Worm (Caenorhabditis elegans) whole organism, mixed stage, embryonic: ENCODE data around the gene Y105C5A.508.
A peak's percentile ranks its signal among the peaks of the same experiment; 100 is the strongest.
"Not testable (repeated sequence)": the region's sequence is repeated elsewhere in the genome, so short reads cannot be mapped to it uniquely, and the experiment has no call there.

Experiments used
- M03D4.4 ChIP-seq: sonication (generic microtip); optimal IDR thresholded peaks from 2 replicates; lab custom pipeline; 2017; ENCODE audit warnings: mild to moderate bottlenecking, missing genetic modification characterization, missing compliant biosample characterization
- blmp-1 ChIP-seq: fragments of 150-350 bp; optimal IDR thresholded peaks from 2 replicates; lab custom pipeline; 2014; ENCODE audit warnings: missing biosample characterization, missing genetic modification characterization
- ceh-39 ChIP-seq: fragments of 150-350 bp; optimal IDR thresholded peaks from 2 replicates; lab custom pipeline; 2014; ENCODE audit warnings: missing biosample characterization, missing genetic modification characterization
- ceh-43 ChIP-seq: fragments of 200-800 bp; sonication (Bioruptor generic); optimal IDR thresholded peaks from 2 replicates; lab custom pipeline; 2018; ENCODE audit warnings: mild to moderate bottlenecking, missing genetic modification characterization, moderate library complexity, missing compliant biosample characterization
- ceh-83 ChIP-seq: fragments of 200-800 bp; sonication (Bioruptor generic); optimal IDR thresholded peaks from 2 replicates; lab custom pipeline; 2018; ENCODE audit warnings: mild to moderate bottlenecking, missing genetic modification characterization, missing compliant biosample characterization
- ces-1 ChIP-seq: fragments of 150-350 bp; optimal IDR thresholded peaks from 2 replicates; lab custom pipeline; 2014; ENCODE audit warnings: missing biosample characterization, missing genetic modification reagents, missing genetic modification characterization
- elt-1 ChIP-seq: sonication (generic microtip); optimal IDR thresholded peaks from 2 replicates; lab custom pipeline; 2017; ENCODE audit warnings: missing genetic modification characterization, mild to moderate bottlenecking, missing compliant biosample characterization, antibody characterized with exemption, moderate library complexity, borderline replicate concordance; ENCODE audit not compliant: insufficient read depth
- elt-3 ChIP-seq: fragments of 150-350 bp; optimal IDR thresholded peaks from 2 replicates; lab custom pipeline; 2014; ENCODE audit warnings: missing biosample characterization, missing genetic modification characterization
- hlh-1 ChIP-seq: fragments of 150-350 bp; optimal IDR thresholded peaks from 2 replicates; lab custom pipeline; 2014; ENCODE audit warnings: missing biosample characterization, missing genetic modification reagents, missing genetic modification characterization
- lin-13 ChIP-seq: fragments of 150-350 bp; optimal IDR thresholded peaks from 2 replicates; lab custom pipeline; 2014; ENCODE audit warnings: missing biosample characterization, missing genetic modification characterization
- lin-32 ChIP-seq: fragments of 200-800 bp; sonication (Bioruptor generic); optimal IDR thresholded peaks from 2 replicates; lab custom pipeline; 2018; ENCODE audit warnings: mild to moderate bottlenecking, missing genetic modification characterization, missing compliant biosample characterization
- lsy-2 ChIP-seq: fragments of 150-350 bp; optimal IDR thresholded peaks from 2 replicates; lab custom pipeline; 2014; ENCODE audit warnings: missing biosample characterization, missing genetic modification characterization
- mab-5 ChIP-seq: fragments of 150-350 bp; optimal IDR thresholded peaks from 2 replicates; lab custom pipeline; 2014; ENCODE audit warnings: missing biosample characterization, missing genetic modification characterization
- mls-2 ChIP-seq: sonication (generic microtip); optimal IDR thresholded peaks from 2 replicates; lab custom pipeline; 2016; ENCODE audit warnings: mild to moderate bottlenecking, missing genetic modification characterization, moderate library complexity, missing compliant biosample characterization
- nhr-2 ChIP-seq: fragments of 150-350 bp; optimal IDR thresholded peaks from 2 replicates; lab custom pipeline; 2014; ENCODE audit warnings: missing biosample characterization, missing genetic modification characterization
- nhr-237 ChIP-seq: fragments of 150-350 bp; optimal IDR thresholded peaks from 2 replicates; lab custom pipeline; 2014; ENCODE audit warnings: missing biosample characterization, missing genetic modification characterization
- nhr-28 ChIP-seq: fragments of 150-350 bp; optimal IDR thresholded peaks from 2 replicates; lab custom pipeline; 2014; ENCODE audit warnings: missing biosample characterization, missing genetic modification characterization
- nhr-76 ChIP-seq: sonication (generic microtip); optimal IDR thresholded peaks from 2 replicates; lab custom pipeline; 2017; ENCODE audit warnings: missing biosample characterization, missing genetic modification characterization
- pha-4 ChIP-seq: fragments of 150-350 bp; optimal IDR thresholded peaks from 2 replicates; lab custom pipeline; 2018; ENCODE audit warnings: missing biosample characterization, missing genetic modification reagents, missing genetic modification characterization
- sem-2 ChIP-seq: fragments of 200-800 bp; sonication (Bioruptor generic); optimal IDR thresholded peaks from 2 replicates; lab custom pipeline; 2018; ENCODE audit warnings: mild to moderate bottlenecking, missing genetic modification characterization, missing compliant biosample characterization
- snpc-4 ChIP-seq: fragments of 150-350 bp; optimal IDR thresholded peaks from 2 replicates; lab custom pipeline; 2014; ENCODE audit warnings: missing biosample characterization, missing genetic modification characterization
- sptf-1 ChIP-seq: sonication (generic microtip); optimal IDR thresholded peaks from 2 replicates; lab custom pipeline; 2017; ENCODE audit warnings: mild to moderate bottlenecking, missing genetic modification characterization, moderate library complexity, missing compliant biosample characterization
- tbx-8 ChIP-seq: fragments of 200-800 bp; sonication (Bioruptor generic); optimal IDR thresholded peaks from 2 replicates; lab custom pipeline; 2018; ENCODE audit warnings: mild to moderate bottlenecking, missing genetic modification characterization, moderate library complexity, missing compliant biosample characterization
- unc-120 ChIP-seq: sonication (generic microtip); optimal IDR thresholded peaks from 2 replicates; lab custom pipeline; 2017; ENCODE audit warnings: missing genetic modification characterization, missing compliant biosample characterization; ENCODE audit not compliant: poor library complexity, severe bottlenecking
- unc-62 ChIP-seq: fragments of 150-350 bp; optimal IDR thresholded peaks from 2 replicates; lab custom pipeline; 2014; ENCODE audit warnings: missing biosample characterization, missing genetic modification reagents, missing genetic modification characterization
- zip-8 ChIP-seq: fragments of 150-350 bp; optimal IDR thresholded peaks from 2 replicates; lab custom pipeline; 2014; ENCODE audit warnings: missing biosample characterization, missing genetic modification characterization
- ztf-11 ChIP-seq: fragments of 150-350 bp; optimal IDR thresholded peaks from 2 replicates; lab custom pipeline; 2014; ENCODE audit warnings: missing biosample characterization, missing genetic modification characterization

Y105C5A.508 gene

ce11 chrIV:15606396-15606795 is 22.7 kb downstream of the Y105C5A.508 start:
- TF ChIP-seq ceh-39 (tag; lab: Kevin White, UChicago) (no peak), ceh-43 (no peak)

- TF ChIP-seq mls-2 (tag; lab: Kevin White, UChicago) (no peak), elt-3 (tag; lab: Kevin White, UChicago) (no peak), ceh-39 (tag; lab: Kevin White, UChicago) (no peak), mab-5 (tag; lab: Kevin White, UChicago) (no peak), elt-1 (no peak), hlh-1 (no peak), nhr-28 (tag; lab: Kevin White, UChicago) (no peak), nhr-2 (no peak), snpc-4 (tag; lab: Kevin White, UChicago) (no peak), blmp-1 (tag; lab: Kevin White, UChicago) (no peak), lin-13 (tag; lab: Kevin White, UChicago) (no peak), ceh-43 (no peak), nhr-237 (tag; lab: Kevin White, UChicago) (no peak), lsy-2 (no peak), ces-1 (GFP tag; lab: Kevin White, UChicago) (no peak), ceh-83 (GFP tag; lab: Kevin White, UChicago) (no peak)
Measured at ce11 chrIV:15613141-15613540, 29.4 kb downstream of the Y105C5A.508 start.

ce11 chrIV:15616971-15617370 is 33.3 kb downstream of the Y105C5A.508 start, which contains the start of gene Y105C5A.8:
Gene Y105C5A.8, minus strand, starts transcription at chrIV:15617071.
- TF ChIP-seq sem-2 (GFP tag; lab: Kevin White, UChicago) (no peak), mls-2 (tag; lab: Kevin White, UChicago) (no peak), lin-32 (GFP tag; lab: Kevin White, UChicago) (no peak), zip-8 (no peak)

ce11 chrIV:15617667-15618066 is 33.9 kb downstream of the Y105C5A.508 start:
- no peak for TF ChIP-seq mab-5 (tag; lab: Kevin White, UChicago)
- no peak for TF ChIP-seq nhr-2
- no peak for TF ChIP-seq tbx-8 (GFP tag; lab: Kevin White, UChicago)
- TF ChIP-seq blmp-1 (tag; lab: Kevin White, UChicago), result no peak
- no peak for TF ChIP-seq mls-2 (tag; lab: Kevin White, UChicago)
- no peak for TF ChIP-seq unc-120 (tag; lab: Kevin White, UChicago)
- TF ChIP-seq ceh-39 (tag; lab: Kevin White, UChicago), result no peak
- no peak for TF ChIP-seq unc-62 (GFP tag; lab: Kevin White, UChicago)
- TF ChIP-seq pha-4 (tag; lab: Kevin White, UChicago), result no peak
- TF ChIP-seq sem-2 (GFP tag; lab: Kevin White, UChicago), result no peak

ce11 chrIV:15631217-15631616 is 47.5 kb downstream of the Y105C5A.508 start, which contains the start of gene Y105C5A.9:
Gene Y105C5A.9, plus strand, starts transcription at chrIV:15631517.
- TF ChIP-seq nhr-76 (no peak), ztf-11 (tag; lab: Kevin White, UChicago) (no peak), unc-120 (tag; lab: Kevin White, UChicago) (no peak), unc-62 (GFP tag; lab: Kevin White, UChicago) (no peak), nhr-28 (tag; lab: Kevin White, UChicago) (no peak), pha-4 (tag; lab: Kevin White, UChicago) (no peak), sptf-1 (tag; lab: Kevin White, UChicago) (no peak), M03D4.4 (tag; lab: Kevin White, UChicago) (no peak)

- TF ChIP-seq lsy-2, result peak; percentile 23
Measured at ce11 chrIV:15634240-15634789, 50.6 kb downstream of the Y105C5A.508 start, which contains the start of gene Y105C5A.1274. Gene Y105C5A.1274, plus strand, starts transcription at chrIV:15634739.

ce11 chrIV:15635462-15635861 is 51.7 kb downstream of the Y105C5A.508 start, which contains the start of gene Y105C5A.10:
Gene Y105C5A.10, plus strand, starts transcription at chrIV:15635762.
- not testable (repeated sequence) for TF ChIP-seq pha-4 (tag; lab: Kevin White, UChicago); elt-1; mab-5 (tag; lab: Kevin White, UChicago)
